Fruit fly (Drosophila melanogaster) whole organism, embryonic: ENCODE data around the gene grnd.

ENCODE experiments used
- Aef1 ChIP-seq: fragments of 200-800 bp; sonication (Bioruptor generic); IDR thresholded peaks from 3 replicates; pipeline ENCODE4 v1.3.6; 2022; ENCODE audit warnings: missing biosample characterization, missing genetic modification characterization
- Asciz ChIP-seq: fragments of 200-800 bp; sonication (Bioruptor generic); optimal IDR thresholded peaks from 2 replicates; lab custom pipeline; 2017; ENCODE audit warnings: missing biosample characterization, mild to moderate bottlenecking, missing genetic modification characterization, missing genetic modification reagents
- Awh ChIP-seq: fragments of 200-800 bp; sonication (Bioruptor generic); IDR thresholded peaks from 2 replicates; pipeline ENCODE4, ENCODE4 v1.3.6; 2022; ENCODE audit warnings: missing biosample characterization, missing genetic modification characterization
- B-H1 ChIP-seq: fragments of 200-800 bp; sonication (Bioruptor generic); IDR thresholded peaks from 3 replicates; pipeline ENCODE4 v1.3.6; 2022; ENCODE audit warnings: missing biosample characterization, missing genetic modification characterization
- B-H2 ChIP-seq: fragments of 200-800 bp; sonication (Bioruptor generic); optimal IDR thresholded peaks from 2 replicates; lab custom pipeline; 2018; ENCODE audit warnings: missing biosample characterization, mild to moderate bottlenecking, missing genetic modification characterization
- CG10147 ChIP-seq: fragments of 200-800 bp; sonication (Bioruptor generic); optimal IDR thresholded peaks from 2 replicates; lab custom pipeline; 2019; ENCODE audit warnings: missing biosample characterization, mild to moderate bottlenecking, missing genetic modification characterization, moderate library complexity
- CG10979 ChIP-seq: fragments of 200-800 bp; sonication (Bioruptor generic); optimal IDR thresholded peaks from 2 replicates; lab custom pipeline; 2018; ENCODE audit warnings: missing biosample characterization, mild to moderate bottlenecking, missing genetic modification characterization, moderate library complexity
- CG11093 ChIP-seq: fragments of 200-800 bp; sonication (Bioruptor generic); IDR thresholded peaks from 3 replicates; pipeline ENCODE4 v1.3.6; 2022; ENCODE audit warnings: missing biosample characterization, missing genetic modification characterization
- CG11723 ChIP-seq: fragments of 200-800 bp; sonication (Bioruptor generic); optimal IDR thresholded peaks from 2 replicates; lab custom pipeline; 2017; ENCODE audit warnings: missing biosample characterization, mild to moderate bottlenecking, missing genetic modification characterization
- CG12391 ChIP-seq: fragments of 200-800 bp; sonication (Bioruptor generic); optimal IDR thresholded peaks from 3 replicates; lab custom pipeline; 2018; ENCODE audit warnings: missing biosample characterization, mild to moderate bottlenecking, missing genetic modification characterization, moderate library complexity
- CG14014 ChIP-seq: fragments of 200-800 bp; sonication (Bioruptor generic); IDR thresholded peaks from 2 replicates; pipeline ENCODE4 v1.3.6; 2022; ENCODE audit warnings: missing biosample characterization, missing genetic modification characterization
- CG1603 ChIP-seq: fragments of 200-800 bp; sonication (Bioruptor generic); optimal IDR thresholded peaks from 2 replicates; lab custom pipeline; 2019; ENCODE audit warnings: missing biosample characterization, mild to moderate bottlenecking, missing genetic modification characterization, moderate library complexity
- CG17829 ChIP-seq: fragments of 200-800 bp; optimal IDR thresholded peaks from 2 replicates; lab custom pipeline; 2019; ENCODE audit warnings: missing biosample characterization, mild to moderate bottlenecking, missing genetic modification characterization, moderate library complexity
- CG18476 ChIP-seq: fragments of 200-800 bp; sonication (Bioruptor generic); optimal IDR thresholded peaks from 2 replicates; lab custom pipeline; 2016; ENCODE audit warnings: missing biosample characterization, mild to moderate bottlenecking, missing genetic modification characterization
- CG18599 ChIP-seq: fragments of 200-800 bp; sonication (Bioruptor generic); optimal IDR thresholded peaks from 3 replicates; lab custom pipeline; 2017; ENCODE audit warnings: missing biosample characterization, missing genetic modification characterization, mild to moderate bottlenecking, moderate library complexity, missing genetic modification reagents
- CG30020 ChIP-seq: fragments of 200-800 bp; optimal IDR thresholded peaks from 2 replicates; lab custom pipeline; 2019; ENCODE audit warnings: missing biosample characterization, mild to moderate bottlenecking, missing genetic modification characterization, moderate library complexity
- CG31441 ChIP-seq: fragments of 200-800 bp; sonication (Bioruptor generic); IDR thresholded peaks from 2 replicates; pipeline ENCODE4 v1.3.6; 2022; ENCODE audit warnings: missing biosample characterization, missing genetic modification characterization
- CG32772 ChIP-seq: fragments of 200-800 bp; sonication (Bioruptor generic); IDR thresholded peaks from 2 replicates; pipeline ENCODE4 v1.3.6; 2022; ENCODE audit warnings: missing biosample characterization, missing genetic modification characterization
- CG34422 ChIP-seq: fragments of 200-800 bp; sonication (Bioruptor generic); IDR thresholded peaks from 3 replicates; pipeline ENCODE4 v1.3.6; 2022; ENCODE audit warnings: missing biosample characterization, missing genetic modification characterization
- CG3726 ChIP-seq: fragments of 200-800 bp; sonication (Bioruptor generic); IDR thresholded peaks from 3 replicates; pipeline ENCODE4, ENCODE4 v1.3.6; 2022; ENCODE audit warnings: missing biosample characterization, missing genetic modification characterization
- CG43689 ChIP-seq: fragments of 200-800 bp; sonication (Bioruptor generic); IDR thresholded peaks from 2 replicates; pipeline ENCODE4 v1.3.6; 2022; ENCODE audit warnings: missing biosample characterization, missing genetic modification characterization
- CG4404 ChIP-seq: fragments of 200-800 bp; sonication (Bioruptor generic); IDR thresholded peaks from 2 replicates; pipeline ENCODE4 v1.3.6; 2022; ENCODE audit warnings: missing biosample characterization, missing genetic modification characterization
- CG4707 ChIP-seq: fragments of 200-800 bp; sonication (Bioruptor generic); optimal IDR thresholded peaks from 2 replicates; lab custom pipeline; 2018; ENCODE audit warnings: missing biosample characterization, mild to moderate bottlenecking, missing genetic modification characterization, moderate library complexity
- CG6254 ChIP-seq: fragments of 200-800 bp; sonication (Bioruptor generic); optimal IDR thresholded peaks from 3 replicates; lab custom pipeline; 2017; ENCODE audit warnings: mild to moderate bottlenecking, missing biosample characterization, missing genetic modification reagents, missing genetic modification characterization
- CG7745 ChIP-seq: fragments of 200-800 bp; sonication (Bioruptor generic); optimal IDR thresholded peaks from 2 replicates; lab custom pipeline; 2018; ENCODE audit warnings: missing biosample characterization, mild to moderate bottlenecking, missing genetic modification characterization, moderate library complexity
- CG8290 ChIP-seq, 3 experiments: fragments of 200-800 bp; sonication (Bioruptor generic); optimal IDR thresholded peaks; 2 replicates each; lab custom pipeline; 2016 to 2019; ENCODE audit warnings: missing biosample characterization in 3 of 3, missing genetic modification characterization in 3 of 3, mild to moderate bottlenecking in 2 of 3, moderate library complexity in 1 of 3
- CTCF ChIP-seq: fragments of 200-800 bp; sonication (Bioruptor generic); optimal IDR thresholded peaks from 2 replicates; lab custom pipeline; 2017; ENCODE audit warnings: missing biosample characterization, mild to moderate bottlenecking, missing genetic modification characterization, moderate library complexity
- CkIIα-i1 ChIP-seq: fragments of 200-800 bp; sonication (Bioruptor generic); IDR thresholded peaks from 2 replicates; pipeline ENCODE4 v1.3.6; 2022; ENCODE audit warnings: missing biosample characterization, missing genetic modification characterization
- Dip3 ChIP-seq: fragments of 200-800 bp; sonication (Bioruptor generic); optimal IDR thresholded peaks from 3 replicates; lab custom pipeline; 2016; ENCODE audit warnings: missing biosample characterization, missing genetic modification characterization
- Dref ChIP-seq: fragments of 200-800 bp; sonication (Bioruptor generic); IDR thresholded peaks from 2 replicates; pipeline ENCODE4 v1.3.6; 2022; ENCODE audit warnings: missing biosample characterization, missing genetic modification characterization
- Fer2 ChIP-seq: fragments of 200-800 bp; sonication (Bioruptor generic); optimal IDR thresholded peaks from 2 replicates; lab custom pipeline; 2018; ENCODE audit warnings: missing biosample characterization, mild to moderate bottlenecking, missing genetic modification characterization, moderate library complexity
- Meics ChIP-seq: fragments of 200-800 bp; sonication (Bioruptor generic); optimal IDR thresholded peaks from 2 replicates; lab custom pipeline; 2017; ENCODE audit warnings: missing biosample characterization, mild to moderate bottlenecking, missing genetic modification characterization
- Neu2 ChIP-seq: fragments of 200-800 bp; sonication (Bioruptor generic); optimal IDR thresholded peaks from 3 replicates; lab custom pipeline; 2016; ENCODE audit warnings: missing biosample characterization, missing genetic modification characterization, borderline replicate concordance
- Nf-YB ChIP-seq: fragments of 200-800 bp; sonication (Bioruptor generic); optimal IDR thresholded peaks from 3 replicates; lab custom pipeline; 2019; ENCODE audit warnings: missing biosample characterization, mild to moderate bottlenecking, missing genetic modification characterization, moderate library complexity
- Nf-YC ChIP-seq: fragments of 200-800 bp; optimal IDR thresholded peaks from 3 replicates; lab custom pipeline; 2019; ENCODE audit warnings: missing biosample characterization, mild to moderate bottlenecking, missing genetic modification characterization, moderate library complexity
- Xbp1 ChIP-seq: fragments of 200-800 bp; sonication (Bioruptor generic); optimal IDR thresholded peaks from 3 replicates; lab custom pipeline; 2016; ENCODE audit warnings: missing biosample characterization, mild to moderate bottlenecking, missing genetic modification characterization
- abd-A ChIP-seq: fragments of 200-800 bp; sonication (Bioruptor generic); optimal IDR thresholded peaks from 3 replicates; lab custom pipeline; 2019; ENCODE audit warnings: missing biosample characterization, mild to moderate bottlenecking, missing genetic modification characterization, moderate library complexity
- bab2 ChIP-seq: fragments of 200-800 bp; sonication (Bioruptor generic); optimal IDR thresholded peaks from 2 replicates; lab custom pipeline; 2016; ENCODE audit warnings: missing biosample characterization, missing genetic modification characterization
- dati ChIP-seq: fragments of 200-800 bp; sonication (Bioruptor generic); IDR thresholded peaks from 2 replicates; pipeline ENCODE4 v1.3.6; 2022; ENCODE audit warnings: missing biosample characterization, missing genetic modification characterization
- disco-r ChIP-seq: fragments of 200-800 bp; sonication (Bioruptor generic); optimal IDR thresholded peaks from 2 replicates; lab custom pipeline; 2016; ENCODE audit warnings: missing biosample characterization, missing genetic modification characterization
- grn ChIP-seq: fragments of 200-800 bp; sonication (Bioruptor generic); optimal IDR thresholded peaks from 3 replicates; lab custom pipeline; 2017; ENCODE audit warnings: missing biosample characterization, missing genetic modification characterization
- gro ChIP-seq: fragments of 200-800 bp; sonication (Bioruptor generic); optimal IDR thresholded peaks from 2 replicates; lab custom pipeline; 2016; ENCODE audit warnings: missing biosample characterization, missing genetic modification characterization
- her ChIP-seq: fragments of 200-800 bp; sonication (Bioruptor generic); optimal IDR thresholded peaks from 2 replicates; lab custom pipeline; 2016; ENCODE audit warnings: missing biosample characterization, missing genetic modification characterization
- kni ChIP-seq: fragments of 200-800 bp; sonication (Bioruptor generic); optimal IDR thresholded peaks from 3 replicates; lab custom pipeline; 2017; ENCODE audit warnings: mild to moderate bottlenecking, missing biosample characterization, missing genetic modification reagents, missing genetic modification characterization
- nau ChIP-seq: fragments of 200-800 bp; sonication (Bioruptor generic); optimal IDR thresholded peaks from 3 replicates; lab custom pipeline; 2017; ENCODE audit warnings: missing biosample characterization, mild to moderate bottlenecking, missing genetic modification characterization, missing genetic modification reagents
- nom ChIP-seq: fragments of 200-800 bp; sonication (Bioruptor generic); optimal IDR thresholded peaks from 2 replicates; lab custom pipeline; 2017; ENCODE audit warnings: missing biosample characterization, missing genetic modification characterization, mild to moderate bottlenecking, moderate library complexity, missing genetic modification reagents
- onecut ChIP-seq: fragments of 200-800 bp; sonication (Bioruptor generic); IDR thresholded peaks from 2 replicates; pipeline ENCODE4 v1.3.6; 2022; ENCODE audit warnings: missing biosample characterization, missing genetic modification characterization
- psq ChIP-seq: fragments of 200-800 bp; sonication (Bioruptor generic); optimal IDR thresholded peaks from 2 replicates; lab custom pipeline; 2017; ENCODE audit warnings: missing biosample characterization, missing genetic modification characterization
- sisA ChIP-seq: fragments of 200-800 bp; sonication (Bioruptor generic); IDR thresholded peaks from 2 replicates; pipeline ENCODE4 v1.3.6; 2022; ENCODE audit warnings: missing biosample characterization, missing genetic modification characterization
- vfl ChIP-seq: fragments of 200-800 bp; sonication (Bioruptor generic); optimal IDR thresholded peaks from 2 replicates; lab custom pipeline; 2016; ENCODE audit warnings: missing biosample characterization, missing genetic modification characterization
- wek ChIP-seq: fragments of 200-800 bp; sonication (Bioruptor generic); optimal IDR thresholded peaks from 3 replicates; lab custom pipeline; 2018; ENCODE audit warnings: missing biosample characterization, mild to moderate bottlenecking, missing genetic modification characterization, moderate library complexity

grnd gene

dm6 chr2L:18477455-18477854 lies 7.8 kb upstream of the grnd start (continued):
- TF ChIP-seq CG1603 (tag; lab: Kevin White, UChicago) (peak; percentile 65), CG4707 (peak; percentile 86), Dref (no peak), bab2 (GFP tag; lab: Kevin White, UChicago) (peak; percentile 55), CkIIα-i1 (0 out of 2 replicates have a peak, but pooled peaks have one; percentile 7), Nf-YB (GFP tag; lab: Kevin White, UChicago) (peak; percentile 78), abd-A (tag; lab: Kevin White, UChicago) (no peak), Neu2 (GFP tag; lab: Kevin White, UChicago) (no peak), CG10979 (tag; lab: Kevin White, UChicago) (peak; percentile 97), her (GFP tag; lab: Kevin White, UChicago) (no peak), CG7745 (tag; lab: Kevin White, UChicago) (peak; percentile 59), CG34422 (peak; percentile 90; the same call in 2 of the 3 replicates), onecut (GFP tag; lab: Robert Waterston, UW) (peak; percentile 86), Awh (GFP tag; lab: Robert Waterston, UW) (peak; percentile 92), Nf-YC (tag; lab: Kevin White, UChicago) (no peak), Meics (GFP tag; lab: Kevin White, UChicago) (peak; percentile 80), gro (no peak), CG8290 (GFP tag; optimal IDR thresholded peaks at IDR 0.05; lab: Kevin White, UChicago) (peak; percentile 93), CG8290 (tag; optimal IDR thresholded peaks at IDR 0.05; lab: Kevin White, UChicago) (peak in 1 of 2 experiments; percentile 46), CG14014 (GFP tag; lab: Robert Waterston, UW) (peak; percentile 89), kni (GFP tag; lab: Kevin White, UChicago) (peak; percentile 39), Aef1 (GFP tag; lab: Robert Waterston, UW) (peak; percentile 80; the same call in 1 of the 3 replicates), Fer2 (peak; percentile 66), dati (no peak; the same call in 1 of the 2 replicates), CG11723 (GFP tag; lab: Kevin White, UChicago) (peak; percentile 72), psq (peak; percentile 65), CG10147 (GFP tag; lab: Kevin White, UChicago) (no peak), vfl (GFP tag; lab: Kevin White, UChicago) (no peak), CG18599 (GFP tag; lab: Kevin White, UChicago) (peak; percentile 86), grn (peak; percentile 37), CG30020 (tag; lab: Kevin White, UChicago) (no peak), Dip3 (peak; percentile 28), B-H2 (GFP tag; lab: Kevin White, UChicago) (peak; percentile 33), CG6254 (GFP tag; lab: Kevin White, UChicago) (peak; percentile 91), CG18476 (GFP tag; lab: Kevin White, UChicago) (peak; percentile 67), Xbp1 (GFP tag; lab: Kevin White, UChicago) (peak; percentile 89), CTCF (GFP tag; lab: Kevin White, UChicago) (peak; percentile 43), nau (GFP tag; lab: Kevin White, UChicago) (peak; percentile 72), CG17829 (peak; percentile 97), sisA (GFP tag; lab: Robert Waterston, UW) (peak; percentile 92), CG43689 (GFP tag; lab: Robert Waterston, UW) (peak; percentile 77), B-H1 (peak; percentile 87), CG31441 (peak; percentile 8; the same call in 1 of the 2 replicates), CG3726 (GFP tag; lab: Robert Waterston, UW) (no peak), wek (GFP tag; lab: Kevin White, UChicago) (peak; percentile 53), nom (GFP tag; lab: Kevin White, UChicago) (peak; percentile 87), CG32772 (GFP tag; lab: Robert Waterston, UW) (peak; percentile 92; the same call in 1 of the 2 replicates), Asciz (GFP tag; lab: Kevin White, UChicago) (peak; percentile 91), CG11093 (GFP tag; lab: Robert Waterston, UW) (peak; percentile 87), CG4404 (GFP tag; lab: Robert Waterston, UW) (peak; percentile 84), CG12391 (tag; lab: Kevin White, UChicago) (peak; percentile 95), disco-r (no peak)
